Fruit fly (Drosophila melanogaster) whole organism, adult: ENCODE measurements around the gene Tbc1d15-17.
A peak's percentile ranks its signal among the peaks of the same experiment; 100 is the strongest.

Experiments
- CG11617 ChIP-seq: fragments of 200-800 bp; sonication (Bioruptor generic); optimal IDR thresholded peaks from 2 replicates; lab custom pipeline; 2017; ENCODE audit warnings: mild to moderate bottlenecking, missing biosample characterization, missing genetic modification reagents, missing genetic modification characterization
- CG12768 ChIP-seq: fragments of 200-800 bp; sonication (Bioruptor generic); optimal IDR thresholded peaks from 2 replicates; lab custom pipeline; 2017; ENCODE audit warnings: missing biosample characterization, missing genetic modification characterization, mild to moderate bottlenecking, moderate library complexity, missing genetic modification reagents
- CG14711 ChIP-seq: fragments of 200-800 bp; sonication (Bioruptor generic); optimal IDR thresholded peaks from 2 replicates; lab custom pipeline; 2018; ENCODE audit warnings: missing biosample characterization, mild to moderate bottlenecking, missing genetic modification characterization, moderate library complexity
- CG1620 ChIP-seq: fragments of 200-800 bp; sonication (Bioruptor generic); optimal IDR thresholded peaks from 2 replicates; lab custom pipeline; 2016; ENCODE audit warnings: missing biosample characterization, missing genetic modification characterization
- CG33017 ChIP-seq: fragments of 200-800 bp; sonication (Bioruptor generic); optimal IDR thresholded peaks from 2 replicates; lab custom pipeline; 2018; ENCODE audit warnings: missing biosample characterization, mild to moderate bottlenecking, missing genetic modification characterization, moderate library complexity
- CG5204 ChIP-seq: fragments of 200-800 bp; sonication (Bioruptor generic); optimal IDR thresholded peaks from 2 replicates; lab custom pipeline; 2016; ENCODE audit warnings: missing biosample characterization, missing genetic modification characterization
- CG7045 ChIP-seq: fragments of 200-800 bp; sonication (Bioruptor generic); optimal IDR thresholded peaks from 2 replicates; lab custom pipeline; 2017; ENCODE audit warnings: missing biosample characterization, mild to moderate bottlenecking, missing genetic modification characterization
- CG7101 ChIP-seq: fragments of 200-800 bp; sonication (Bioruptor generic); optimal IDR thresholded peaks from 2 replicates; lab custom pipeline; 2018; ENCODE audit warnings: missing biosample characterization, mild to moderate bottlenecking, missing genetic modification characterization, moderate library complexity
- Clk ChIP-seq: fragments of 200-800 bp; sonication (Bioruptor generic); optimal IDR thresholded peaks from 2 replicates; lab custom pipeline; 2017; ENCODE audit warnings: missing biosample characterization, missing genetic modification characterization
- Crg-1 ChIP-seq: fragments of 200-800 bp; sonication (Bioruptor generic); optimal IDR thresholded peaks from 2 replicates; lab custom pipeline; 2016; ENCODE audit warnings: missing biosample characterization, missing genetic modification characterization
- Hr96 ChIP-seq: fragments of 200-800 bp; sonication (Bioruptor generic); optimal IDR thresholded peaks from 2 replicates; lab custom pipeline; 2016; ENCODE audit warnings: missing biosample characterization, missing genetic modification characterization
- Mnt ChIP-seq: fragments of 200-800 bp; sonication (Bioruptor generic); optimal IDR thresholded peaks from 2 replicates; lab custom pipeline; 2016; ENCODE audit warnings: missing biosample characterization, mild to moderate bottlenecking, missing genetic modification characterization
- bab1 ChIP-seq: fragments of 200-800 bp; sonication (Bioruptor generic); optimal IDR thresholded peaks from 3 replicates; lab custom pipeline; 2019; ENCODE audit warnings: missing biosample characterization, mild to moderate bottlenecking, missing genetic modification characterization, moderate library complexity
- cic ChIP-seq: fragments of 200-800 bp; sonication (Bioruptor generic); optimal IDR thresholded peaks from 2 replicates; lab custom pipeline; 2017; ENCODE audit warnings: missing biosample characterization, mild to moderate bottlenecking, missing genetic modification characterization, moderate library complexity
- cnc ChIP-seq, 2 experiments: fragments of >200 bp; optimal IDR thresholded peaks; 2 replicates each; lab custom pipeline; 2017
- kay ChIP-seq: fragments of 200-800 bp; sonication (Bioruptor generic); peaks from one replicate; lab custom pipeline; 2016; ENCODE audit warnings: missing biosample characterization, missing genetic modification characterization, borderline replicate concordance
- ovo ChIP-seq: fragments of 200-800 bp; sonication (Bioruptor generic); optimal IDR thresholded peaks from 2 replicates; lab custom pipeline; 2016; ENCODE audit warnings: missing biosample characterization, missing genetic modification characterization
- pad ChIP-seq: fragments of 200-800 bp; sonication (Bioruptor generic); optimal IDR thresholded peaks from 3 replicates; lab custom pipeline; 2017; ENCODE audit warnings: missing biosample characterization, missing genetic modification characterization, mild to moderate bottlenecking, moderate library complexity, missing genetic modification reagents
- tj ChIP-seq: fragments of 200-800 bp; sonication (Bioruptor generic); optimal IDR thresholded peaks from 3 replicates; lab custom pipeline; 2017; ENCODE audit warnings: missing biosample characterization, mild to moderate bottlenecking, missing genetic modification characterization, moderate library complexity
- toe ChIP-seq: fragments of 200-800 bp; sonication (Bioruptor generic); optimal IDR thresholded peaks from 2 replicates; lab custom pipeline; 2016; ENCODE audit warnings: missing biosample characterization, missing genetic modification characterization

The Tbc1d15-17 gene

DNA sequence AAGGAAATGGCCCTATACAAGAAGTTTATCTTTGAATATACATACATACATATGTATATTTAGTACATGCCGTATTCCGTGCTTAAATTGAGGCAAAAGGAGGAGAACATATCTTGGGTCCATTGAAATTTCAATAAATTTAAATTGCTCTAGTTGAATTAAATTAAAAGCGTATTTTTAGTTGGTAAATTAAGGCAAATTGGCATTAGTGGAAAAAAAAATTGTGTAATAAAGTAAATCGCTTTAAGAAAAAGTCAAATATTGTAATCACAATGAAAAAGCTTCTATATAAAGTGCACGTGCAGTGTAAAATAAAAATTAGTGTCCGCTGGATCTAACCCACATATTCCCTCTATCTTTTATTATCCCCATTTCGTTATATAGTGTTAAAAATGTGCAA, 44.8 kb upstream of the Tbc1d15-17 start:
- TF ChIP-seq CG7045 (GFP tag; lab: Kevin White, UChicago) = no peak
- no peak for TF ChIP-seq pad
- no peak for TF ChIP-seq CG12768 (GFP tag; lab: Kevin White, UChicago)
- no peak for TF ChIP-seq toe (GFP tag; lab: Kevin White, UChicago)
- TF ChIP-seq CG1620 (GFP tag; lab: Kevin White, UChicago) = no peak
- TF ChIP-seq CG5204 = no peak
- no peak for TF ChIP-seq ovo (GFP tag; lab: Kevin White, UChicago)

DNA sequence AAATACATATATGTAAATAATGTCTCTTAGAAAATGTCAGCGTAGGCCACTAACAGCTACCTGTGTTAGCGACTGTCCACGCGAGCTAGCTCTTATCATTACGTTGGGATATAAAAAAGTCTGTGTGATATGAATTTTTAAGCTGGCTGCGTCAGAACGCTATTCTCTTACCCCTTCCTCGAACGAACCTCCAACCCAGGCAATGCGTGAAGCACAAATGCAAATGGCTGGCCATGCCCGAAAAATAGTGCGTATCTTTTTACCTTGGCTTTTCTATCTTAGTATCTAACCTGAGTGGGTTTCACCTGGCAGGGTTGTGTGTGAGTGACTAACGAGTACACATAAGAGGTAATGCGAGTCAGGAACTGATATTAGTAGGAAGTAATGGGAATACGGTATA, 43.8 kb upstream of the Tbc1d15-17 start:
- TF ChIP-seq Crg-1 = no peak

DNA sequence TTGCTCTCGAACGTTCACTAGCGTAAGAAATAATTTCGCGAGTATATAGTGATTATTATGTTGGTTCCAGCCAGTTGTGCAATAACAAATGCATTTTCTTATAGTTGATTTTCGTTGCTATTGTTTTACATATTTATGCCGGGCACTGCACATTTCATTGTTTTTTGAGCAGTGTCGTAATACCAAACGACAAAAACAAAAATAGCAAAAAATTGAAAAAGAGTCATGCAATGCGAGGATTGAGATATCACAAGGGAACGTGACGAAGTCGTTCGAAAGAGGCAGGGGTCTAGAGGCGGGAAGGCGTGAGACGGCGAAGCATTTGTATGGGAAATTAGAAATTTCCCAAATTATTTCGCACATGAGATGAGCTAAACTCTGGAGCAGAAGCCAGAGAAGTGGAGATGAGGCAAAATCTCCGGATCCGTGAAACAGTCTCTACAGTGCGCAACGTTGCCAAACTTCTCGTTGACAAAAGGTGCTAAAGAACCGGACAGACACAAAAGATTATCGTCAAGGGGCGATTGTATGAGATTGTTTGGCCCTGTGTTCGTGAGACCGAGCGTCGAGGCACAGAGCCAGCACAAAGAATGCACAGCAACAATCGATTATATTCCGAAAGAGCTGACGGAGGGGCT, 41.6 kb upstream of the Tbc1d15-17 start:
- TF ChIP-seq ovo (GFP tag; lab: Kevin White, UChicago) (no peak), tj (GFP tag; lab: Kevin White, UChicago) (peak; percentile 59)

DNA sequence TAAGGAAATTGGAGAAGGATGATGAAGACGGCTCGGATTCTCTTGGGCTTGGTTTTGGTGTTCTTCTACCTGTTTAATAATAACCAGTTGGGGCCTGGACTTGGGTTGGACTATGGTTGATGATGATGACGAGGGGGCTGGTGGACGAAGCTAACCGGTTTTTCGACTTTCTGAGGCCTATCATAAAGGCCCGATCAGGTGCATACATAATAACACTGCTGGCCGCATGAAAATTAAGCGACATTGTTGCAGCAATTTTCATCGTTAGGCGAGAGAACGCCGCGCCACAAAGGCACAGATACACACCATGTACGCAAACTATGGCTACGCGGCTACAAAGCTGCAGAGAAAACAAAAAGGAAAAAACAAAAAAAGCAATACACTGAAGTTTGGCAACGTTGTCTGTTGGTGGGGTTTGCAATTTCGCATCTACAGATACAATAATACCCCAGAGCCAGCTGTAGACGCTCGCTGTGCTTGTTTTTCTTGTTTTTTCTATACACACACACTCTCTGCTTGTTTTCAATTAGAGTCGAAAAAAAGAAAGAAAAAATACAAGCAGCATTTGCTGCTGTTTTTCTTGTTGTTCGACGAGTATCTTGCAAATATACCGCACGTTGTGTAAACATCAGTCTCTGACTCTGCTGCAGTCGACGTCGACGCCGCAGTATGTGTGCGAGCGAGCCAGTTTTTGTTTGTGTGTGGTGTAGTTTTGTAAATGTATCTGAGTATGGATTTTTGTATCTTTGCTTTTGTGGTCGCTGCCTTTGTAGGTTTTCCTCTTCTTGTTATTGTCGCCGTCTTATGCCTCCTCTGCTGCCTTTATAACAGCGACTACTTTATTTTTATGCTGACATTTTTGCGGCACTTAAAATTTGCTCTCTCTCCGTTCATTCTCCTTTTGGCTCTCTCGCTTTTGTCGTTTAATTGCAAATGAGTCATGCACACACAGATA, 40.6 kb upstream of the Tbc1d15-17 start:
- TF ChIP-seq CG7101 (tag; lab: Kevin White, UChicago) (peak; percentile 96), CG1620 (GFP tag; lab: Kevin White, UChicago) (peak; percentile 83), ovo (GFP tag; lab: Kevin White, UChicago) (peak; percentile 99), tj (GFP tag; lab: Kevin White, UChicago) (peak; percentile 99), Clk (GFP tag; lab: Kevin White, UChicago) (peak; percentile 100), Mnt (GFP tag; lab: Kevin White, UChicago) (peak; percentile 98), Crg-1 (peak; percentile 95), bab1 (GFP tag; lab: Kevin White, UChicago) (peak; percentile 98), CG14711 (tag; lab: Kevin White, UChicago) (peak; percentile 86), pad (peak; percentile 91), kay (GFP tag; lab: Kevin White, UChicago) (peak; percentile 100), CG7045 (GFP tag; lab: Kevin White, UChicago) (peak; percentile 99), toe (GFP tag; lab: Kevin White, UChicago) (peak; percentile 97), cic (GFP tag; lab: Kevin White, UChicago) (peak; percentile 100), CG33017 (tag; lab: Kevin White, UChicago) (peak; percentile 98), CG5204 (peak; percentile 95), Hr96 (GFP tag; lab: Kevin White, UChicago) (peak; percentile 95), cnc (optimal IDR thresholded peaks at IDR 0.05; lab: Kevin White, UChicago) (no peak), CG12768 (GFP tag; lab: Kevin White, UChicago) (peak; percentile 100), CG11617 (GFP tag; lab: Kevin White, UChicago) (peak; percentile 100)

DNA sequence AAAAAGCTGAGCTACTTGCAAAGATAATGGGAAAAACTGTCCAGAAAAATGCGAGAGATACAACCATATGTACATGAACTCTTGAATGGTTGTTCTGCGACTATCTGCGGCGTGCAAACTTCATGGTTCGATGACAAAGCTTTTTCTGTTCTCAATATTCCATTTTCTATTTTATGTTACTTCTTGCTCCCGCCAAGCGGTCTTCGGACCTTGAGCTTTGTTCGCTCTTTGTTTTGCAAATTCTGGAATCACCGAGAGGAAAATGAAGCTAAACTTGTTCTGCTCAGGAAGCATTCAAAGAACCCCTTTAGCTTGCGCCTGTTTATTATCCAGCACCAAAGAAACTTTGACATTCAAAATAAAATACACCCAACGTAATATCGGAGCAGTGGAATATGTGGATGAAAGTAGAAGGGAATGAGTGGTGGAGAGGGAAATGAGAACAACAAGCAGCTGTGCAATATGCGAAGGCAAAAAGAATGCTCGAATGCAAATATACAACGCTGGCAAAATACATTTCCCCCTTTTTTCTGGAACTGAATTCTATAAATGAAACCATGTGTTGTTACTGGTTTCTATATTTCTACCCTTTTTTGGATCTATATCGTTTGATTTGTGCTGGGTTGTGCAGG, 38.6 kb upstream of the Tbc1d15-17 start:
- TF ChIP-seq cnc (optimal IDR thresholded peaks at IDR 0.05; lab: Kevin White, UChicago) = peak in 1 of 2 experiments; percentile 27
- peak; percentile 78 for TF ChIP-seq tj (GFP tag; lab: Kevin White, UChicago)
- no peak for TF ChIP-seq CG7101 (tag; lab: Kevin White, UChicago)
- TF ChIP-seq cic (GFP tag; lab: Kevin White, UChicago) = peak; percentile 30
- TF ChIP-seq Mnt (GFP tag; lab: Kevin White, UChicago) = no peak
- no peak for TF ChIP-seq ovo (GFP tag; lab: Kevin White, UChicago)
- TF ChIP-seq kay (GFP tag; lab: Kevin White, UChicago) = no peak
- no peak for TF ChIP-seq Hr96 (GFP tag; lab: Kevin White, UChicago)
- no peak for TF ChIP-seq pad

DNA sequence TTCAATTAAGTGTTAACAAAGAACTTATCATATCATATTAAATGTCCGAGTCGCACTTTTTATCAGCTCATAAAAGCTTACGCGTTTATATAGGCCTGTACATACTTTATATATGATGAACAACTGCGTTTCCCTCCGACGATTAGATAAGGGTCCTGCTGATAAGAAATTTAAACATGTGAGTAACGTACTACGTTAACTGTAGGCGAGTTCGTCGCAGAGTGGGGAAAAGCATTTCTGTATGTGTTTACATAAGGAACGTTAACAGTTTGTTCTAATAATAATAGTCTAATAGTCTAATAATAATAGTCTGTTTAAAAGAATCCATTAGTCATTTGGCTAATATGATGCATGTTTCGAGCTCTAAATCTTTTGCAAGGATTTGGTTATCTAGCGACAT, 36.6 kb upstream of the Tbc1d15-17 start:
- peak; percentile 89 for TF ChIP-seq kay (GFP tag; lab: Kevin White, UChicago)
- peak; percentile 17 for TF ChIP-seq CG12768 (GFP tag; lab: Kevin White, UChicago)
- peak; percentile 1 for TF ChIP-seq bab1 (GFP tag; lab: Kevin White, UChicago)
- peak; percentile 69 for TF ChIP-seq cic (GFP tag; lab: Kevin White, UChicago)
- no peak for TF ChIP-seq ovo (GFP tag; lab: Kevin White, UChicago)
- no peak for TF ChIP-seq Hr96 (GFP tag; lab: Kevin White, UChicago)
